Fruit fly (Drosophila melanogaster): ENCODE data around the gene CG14840.

CG14840 gene

DNA sequence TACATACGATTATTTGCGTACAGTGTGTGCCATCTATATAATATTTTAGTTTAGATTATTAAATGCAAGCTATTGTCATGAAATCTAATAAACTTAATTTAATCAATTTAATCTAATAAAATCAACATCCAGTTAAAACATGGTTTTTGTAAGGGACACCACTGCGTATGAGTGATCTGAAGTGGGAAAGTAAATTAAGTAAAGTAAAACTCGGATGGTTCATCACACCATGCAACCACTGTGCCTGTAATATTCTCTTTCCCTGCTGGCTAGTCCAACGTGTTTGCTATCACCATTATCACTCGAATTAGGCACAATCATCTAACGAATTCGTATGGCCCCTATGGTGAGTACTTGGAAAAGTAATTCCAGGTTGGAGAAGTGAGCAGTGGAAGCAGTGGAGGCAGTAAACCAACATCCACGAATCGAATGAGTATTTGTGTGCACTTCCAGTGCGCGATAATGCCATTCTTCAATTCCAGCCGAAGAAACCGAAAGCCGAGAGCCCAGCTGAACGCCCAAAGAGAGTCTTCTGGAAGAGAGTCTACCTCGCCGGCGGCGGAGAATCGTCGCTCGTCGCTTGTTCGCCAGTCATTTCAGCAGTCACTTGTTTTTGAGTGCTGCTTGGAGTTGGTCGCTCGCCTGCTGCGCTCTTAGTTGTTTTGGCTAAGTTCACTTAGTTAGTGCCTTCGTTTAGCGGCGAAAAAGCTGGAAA is 27.8 kb upstream of the CG14840 start, which contains the start of gene red:
TSS of gene red (plus strand) at position 403 of the 715 bp plus-strand sequence.
- peak; percentile 31 for TF ChIP-seq CG17801 (GFP tag; optimal IDR thresholded peaks at IDR 0.05; ENCODE audit: partially characterized antibody)

DNA sequence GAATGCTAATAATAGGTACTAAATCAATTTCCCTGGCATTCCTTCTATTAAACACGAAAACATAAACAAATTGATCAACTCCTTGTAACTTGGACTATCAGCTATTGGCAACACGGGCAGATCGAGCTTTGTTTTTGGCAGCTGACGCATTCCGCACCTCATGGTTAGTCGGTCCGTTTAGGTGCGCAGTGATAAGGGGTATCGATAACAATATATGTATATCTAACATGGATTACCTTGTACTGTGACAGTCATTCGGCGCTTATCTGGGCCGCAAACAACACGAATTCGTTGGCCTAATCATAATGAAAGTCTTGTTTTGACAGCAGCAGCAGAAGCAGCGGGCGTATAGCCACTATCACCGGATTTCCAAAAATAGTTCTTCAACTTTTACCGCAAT is 27.0 kb upstream of the CG14840 start:
- TF ChIP-seq CG17801 (GFP tag; optimal IDR thresholded peaks at IDR 0.05; ENCODE audit: partially characterized antibody), result no peak

DNA sequence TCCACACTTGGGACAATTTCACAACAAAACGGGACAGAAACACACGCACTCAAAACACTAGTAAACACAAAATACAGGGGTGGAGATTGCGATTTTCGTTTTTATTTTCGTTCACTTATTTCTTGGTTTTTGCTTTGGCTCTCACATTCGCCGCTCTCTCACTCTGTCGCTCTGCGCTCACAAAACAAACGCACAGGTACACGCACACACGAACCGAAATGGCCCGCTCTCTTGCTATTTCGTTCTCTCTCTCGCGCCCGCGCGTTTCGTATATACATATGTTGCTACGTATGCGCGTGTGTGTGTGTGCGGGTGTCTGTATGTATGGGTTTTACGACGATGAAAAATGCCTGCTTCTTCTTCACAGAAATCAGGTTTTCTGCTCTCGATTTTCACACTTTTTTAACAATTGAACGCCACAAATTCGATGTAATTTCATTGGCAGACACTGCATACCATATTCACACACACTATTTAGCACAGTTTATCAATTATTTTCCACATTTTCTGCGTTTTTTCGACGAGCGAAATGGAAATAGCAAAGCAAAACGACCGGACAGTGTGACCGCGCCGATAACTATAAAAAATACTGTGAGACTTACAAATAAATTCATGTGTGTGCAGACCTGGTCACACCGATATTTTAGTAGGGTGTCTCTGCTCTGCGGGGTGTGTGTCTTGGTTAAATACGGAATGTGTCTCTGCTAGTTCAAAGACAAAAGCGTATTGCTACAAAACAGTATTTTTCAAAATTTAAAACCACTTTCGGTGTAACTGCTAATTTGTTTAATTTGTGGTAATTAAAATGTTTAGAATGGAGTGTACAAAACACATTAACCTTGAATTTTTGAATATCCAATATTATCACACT is 25.5 kb upstream of the CG14840 start, which contains the start of gene trx:
TSS of gene trx (minus strand) at position 584 of the 871 bp plus-strand sequence.
- TF ChIP-seq CG17801 (GFP tag; optimal IDR thresholded peaks at IDR 0.05; ENCODE audit: partially characterized antibody), result peak; percentile 39

DNA sequence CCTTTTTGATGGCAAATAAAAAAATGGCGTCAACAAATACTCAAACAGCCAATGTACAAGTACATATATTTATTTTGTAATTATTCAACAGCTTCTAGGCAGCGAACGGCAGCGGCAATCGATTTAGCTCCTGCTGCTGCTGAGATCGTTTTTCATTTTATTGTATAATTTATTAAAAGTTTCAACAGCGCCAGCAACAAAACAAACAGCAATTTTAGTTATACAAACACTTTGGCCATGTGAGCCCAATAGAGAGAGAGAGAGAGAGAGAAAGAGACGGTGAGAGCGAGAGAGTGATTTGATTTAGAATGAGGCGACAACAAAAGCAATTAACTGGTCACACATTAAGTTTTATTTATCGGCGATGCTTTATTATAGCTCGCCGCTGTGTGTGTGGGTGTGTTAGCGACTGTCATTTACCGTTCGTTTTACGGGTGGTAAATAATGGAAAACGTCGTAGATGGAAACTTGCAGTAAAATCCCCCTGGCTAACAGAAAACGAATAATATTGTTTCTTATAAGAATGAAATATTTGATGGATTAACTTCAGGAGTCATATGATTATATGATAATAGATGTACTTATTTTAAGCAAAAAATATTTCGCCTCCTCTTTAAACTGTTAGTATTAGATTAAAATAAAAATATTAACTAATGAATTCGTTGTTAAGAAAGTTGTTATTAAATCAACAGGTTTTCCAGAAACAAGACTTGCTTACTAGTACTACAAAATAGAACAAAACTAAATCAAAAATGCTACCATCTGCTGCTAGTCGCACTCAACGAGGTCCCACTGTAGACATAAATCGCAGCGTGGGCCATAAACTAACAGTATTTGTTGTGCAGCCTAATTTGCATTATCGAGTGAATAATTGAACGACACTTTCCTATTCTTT is 24.3 kb upstream of the CG14840 start:
- TF ChIP-seq CG17801 (GFP tag; optimal IDR thresholded peaks at IDR 0.05; ENCODE audit: partially characterized antibody), result no peak

DNA sequence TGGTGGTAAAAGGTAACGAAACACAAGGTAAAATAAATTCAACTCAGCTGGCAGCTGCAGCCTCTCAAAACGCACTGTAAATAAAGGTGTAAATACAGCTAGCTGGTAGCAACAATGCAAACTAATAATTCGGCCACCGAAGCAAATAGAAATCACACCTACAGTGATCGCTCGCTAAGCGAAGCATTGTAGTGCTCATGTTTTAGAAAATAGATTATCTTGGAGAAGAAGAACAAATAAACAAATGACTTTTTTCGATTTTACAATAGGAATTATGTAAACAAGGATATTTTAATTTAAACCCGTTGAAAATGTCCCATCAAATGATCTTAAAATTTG is 23.4 kb upstream of the CG14840 start:
- TF ChIP-seq CG17801 (GFP tag; optimal IDR thresholded peaks at IDR 0.05; ENCODE audit: partially characterized antibody), result no peak

DNA sequence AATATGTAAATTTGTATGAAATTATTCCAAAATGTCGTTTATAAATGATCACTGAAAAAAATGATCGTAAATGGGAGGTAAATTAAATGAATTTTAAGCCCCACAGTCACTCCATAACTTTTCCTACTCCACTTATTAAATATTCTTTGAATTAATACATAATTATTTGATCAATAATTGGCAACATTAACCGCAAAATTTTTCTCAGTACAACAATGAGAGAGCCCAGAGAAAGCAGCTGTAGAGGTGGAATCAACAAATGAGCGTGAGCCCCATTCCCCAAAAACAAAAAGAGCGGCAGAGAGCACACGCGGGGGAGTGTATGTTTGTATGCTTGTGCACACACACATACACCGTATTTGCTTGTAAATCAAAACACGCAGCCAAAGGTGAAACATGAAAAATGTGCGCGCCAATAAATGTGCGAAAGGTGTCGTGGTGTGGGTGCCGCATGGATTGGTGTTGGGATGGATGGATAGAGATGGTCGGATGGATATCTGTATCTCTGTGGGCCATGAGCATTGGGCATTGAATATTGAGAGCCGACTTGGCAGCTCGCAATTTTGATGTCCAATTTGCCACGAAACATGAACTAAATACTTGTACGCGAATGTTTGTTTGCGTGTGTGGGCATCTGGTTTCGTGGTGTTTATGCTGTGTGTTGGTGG is 22.9 kb upstream of the CG14840 start:
- TF ChIP-seq CG17801 (GFP tag; optimal IDR thresholded peaks at IDR 0.05; ENCODE audit: partially characterized antibody), result peak; percentile 91

DNA sequence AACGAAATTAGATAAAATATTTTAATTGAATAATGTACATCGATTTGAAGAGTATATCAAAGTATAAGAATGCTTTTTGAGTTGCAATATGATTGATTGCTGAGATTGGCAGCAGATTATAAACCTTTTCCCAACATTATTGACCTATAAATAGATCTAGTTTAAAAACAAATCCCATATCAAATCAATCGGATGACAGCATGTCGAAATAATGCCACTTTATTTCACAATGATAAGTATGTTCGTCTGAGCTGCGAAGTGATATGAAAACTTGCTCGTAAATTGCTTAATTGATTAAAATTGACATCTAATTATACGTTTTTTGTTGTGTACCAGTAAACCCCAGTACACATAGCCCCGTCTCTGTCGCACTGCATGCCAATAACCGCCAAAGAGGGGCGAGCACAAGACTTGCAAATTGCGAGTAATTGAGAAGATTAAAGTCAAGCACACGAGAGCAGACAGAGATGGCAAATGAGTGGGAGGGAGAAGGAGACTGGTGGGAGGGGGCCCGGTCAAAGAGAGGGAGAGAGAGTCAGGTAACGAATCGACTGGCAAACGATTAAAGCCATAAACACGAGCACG is 22.1 kb upstream of the CG14840 start:
- TF ChIP-seq CG17801 (GFP tag; optimal IDR thresholded peaks at IDR 0.05; ENCODE audit: partially characterized antibody), result no peak

DNA sequence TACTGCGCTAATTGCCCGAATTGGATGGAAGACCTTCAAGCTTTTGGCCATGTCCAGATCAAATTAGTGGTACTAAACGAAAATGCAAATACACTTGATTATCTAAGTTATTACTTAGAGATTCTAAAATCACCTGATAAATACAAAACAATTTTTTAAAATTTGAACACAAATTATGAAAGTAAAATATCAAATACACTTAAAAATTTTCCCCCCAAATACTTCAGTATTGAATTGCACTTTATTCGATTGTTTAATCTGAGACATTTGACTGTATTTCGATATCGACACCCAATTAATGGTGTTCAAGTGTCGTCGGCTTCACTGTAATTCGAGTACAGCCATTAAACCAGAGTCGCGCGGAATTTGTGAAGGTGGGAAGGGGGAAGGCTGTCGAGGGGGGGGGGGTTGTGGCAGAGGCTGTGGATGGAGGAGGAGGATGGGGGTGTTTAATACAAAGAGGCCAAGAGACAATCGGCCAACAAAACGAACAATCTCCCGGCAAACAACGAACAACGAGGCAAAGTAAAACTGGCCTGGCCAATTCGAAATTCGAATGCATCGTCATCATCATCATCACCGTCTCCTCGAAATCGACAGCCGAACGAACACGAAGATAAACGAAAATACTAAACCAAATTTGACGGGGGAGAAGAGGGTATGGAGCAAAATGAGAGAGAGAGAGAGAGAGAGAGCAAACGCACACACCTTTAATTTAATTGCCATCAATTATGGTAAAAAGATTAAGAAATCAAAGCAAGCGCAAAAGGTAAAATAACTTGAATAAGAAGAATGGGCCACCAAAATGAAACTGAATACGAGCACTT is 21.4 kb upstream of the CG14840 start:
- no peak for TF ChIP-seq CG17801 (GFP tag; optimal IDR thresholded peaks at IDR 0.05; ENCODE audit: partially characterized antibody)

DNA sequence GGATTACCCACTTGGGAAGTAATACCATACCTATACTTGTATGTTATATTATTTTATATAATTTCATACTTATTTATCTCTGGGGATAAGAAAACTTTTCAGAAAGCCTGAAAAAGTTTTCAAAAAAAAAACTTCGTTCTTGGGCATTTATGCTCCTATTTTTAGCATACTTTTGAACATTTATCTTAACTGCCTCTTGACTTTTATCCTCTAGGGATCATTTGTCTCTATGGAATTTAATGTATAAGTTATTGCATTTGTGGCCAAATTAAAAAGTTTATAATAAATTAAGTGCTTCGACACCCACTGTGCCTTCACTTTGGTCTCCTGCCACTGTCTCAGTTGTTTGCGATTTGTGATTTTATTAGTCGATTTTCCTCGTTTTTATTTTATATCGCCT is 19.3 kb upstream of the CG14840 start:
- TF ChIP-seq CG17801 (GFP tag; optimal IDR thresholded peaks at IDR 0.05; ENCODE audit: partially characterized antibody), result no peak

DNA sequence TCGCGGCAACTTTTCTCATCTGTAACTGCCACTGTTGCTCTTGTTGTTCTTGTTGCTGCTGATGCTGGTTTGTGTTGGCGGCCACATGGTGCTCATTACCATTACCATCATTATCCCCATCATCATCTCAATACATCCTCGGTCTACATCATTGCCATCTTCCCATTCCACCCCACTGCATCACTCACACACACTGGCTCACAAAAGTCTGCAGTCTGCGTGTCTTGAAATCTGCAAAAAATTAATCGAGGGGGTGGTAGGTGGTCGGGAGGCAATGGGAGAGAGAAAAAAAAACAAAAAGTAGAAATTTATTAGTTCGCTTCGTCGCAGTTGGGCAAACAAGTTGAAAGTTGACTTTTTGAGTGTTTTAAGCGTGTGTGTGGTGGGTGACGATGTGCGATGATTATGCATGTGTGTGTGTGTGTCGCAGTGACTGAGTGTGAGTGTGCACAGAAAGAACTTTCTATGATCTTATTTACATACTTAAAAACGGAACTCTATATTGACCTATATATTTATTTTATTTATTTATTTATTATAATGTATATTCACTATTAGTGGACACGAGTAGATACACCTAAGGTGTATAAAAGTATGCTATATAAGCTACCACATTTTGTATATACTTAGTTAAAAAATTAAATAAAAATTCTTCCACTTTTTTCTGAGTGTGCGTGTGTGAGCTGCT is 18.4 kb upstream of the CG14840 start:
- TF ChIP-seq CG17801 (GFP tag; optimal IDR thresholded peaks at IDR 0.05; ENCODE audit: partially characterized antibody), result no peak

DNA sequence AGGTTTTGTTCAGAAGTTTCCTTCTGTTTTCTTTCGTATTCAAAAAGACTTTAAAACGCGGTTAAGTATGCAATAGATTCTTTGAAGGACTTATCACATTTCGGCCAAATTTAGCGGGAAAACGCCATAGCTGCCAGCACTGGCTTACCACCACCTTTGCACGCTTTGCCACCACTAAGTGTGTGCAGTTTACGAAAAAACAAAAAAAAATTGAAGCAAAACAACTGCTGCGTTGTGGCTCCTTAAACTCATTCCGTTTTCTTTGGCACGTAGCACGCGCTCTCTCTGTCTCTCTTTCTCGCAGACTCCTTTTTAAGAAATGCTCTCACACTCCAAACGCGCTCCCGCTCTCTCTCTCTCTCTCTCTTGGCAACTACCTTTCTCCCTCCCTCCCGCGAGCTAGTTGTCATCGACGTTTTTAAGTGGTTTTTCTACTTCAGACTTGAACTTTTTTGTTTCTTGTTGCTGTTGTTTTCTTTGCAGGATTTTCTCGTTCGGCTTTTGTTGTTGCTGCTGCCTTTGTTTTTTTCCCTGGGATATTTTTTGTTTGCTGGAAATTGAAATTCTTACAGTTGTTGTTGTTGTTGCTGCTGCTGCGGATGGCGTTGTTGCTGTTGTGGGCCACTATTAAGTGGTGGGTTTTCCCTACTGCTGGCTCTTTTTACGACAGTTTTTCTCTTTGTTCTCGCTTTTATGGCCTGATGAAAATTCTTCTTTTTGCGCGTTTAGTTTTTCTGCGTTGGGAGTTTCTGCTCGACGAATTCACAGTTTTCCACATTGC is 17.7 kb upstream of the CG14840 start:
- no peak for TF ChIP-seq CG17801 (GFP tag; optimal IDR thresholded peaks at IDR 0.05; ENCODE audit: partially characterized antibody)

DNA sequence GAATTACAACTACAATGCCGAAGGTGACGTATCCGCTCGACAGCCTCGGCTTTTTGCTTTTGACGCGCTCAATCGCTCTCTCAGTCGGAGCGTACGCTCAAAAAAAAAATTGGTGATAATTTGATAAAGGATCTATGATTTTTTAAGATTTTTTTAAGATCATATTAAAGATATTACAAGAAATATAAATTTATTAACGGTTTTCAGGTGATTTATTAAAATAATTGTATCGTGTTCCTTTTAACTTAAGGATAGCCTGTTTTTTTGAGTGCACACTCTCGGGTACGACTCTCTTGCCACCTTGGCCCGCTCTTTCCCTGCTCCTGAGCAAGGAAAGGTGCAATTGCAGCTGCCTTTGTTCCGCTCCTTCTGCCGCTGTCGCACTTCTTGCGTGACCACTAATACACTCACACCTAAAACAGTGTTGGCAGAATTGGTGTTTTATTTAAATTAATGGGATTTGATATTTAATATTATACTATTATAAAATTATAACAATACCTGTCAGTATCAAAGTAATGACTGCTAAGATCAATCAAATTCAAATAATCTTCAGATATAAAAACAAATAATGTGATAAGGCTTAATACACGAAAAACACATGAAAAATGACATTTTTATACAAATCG is 17.0 kb upstream of the CG14840 start:
- TF ChIP-seq CG17801 (GFP tag; optimal IDR thresholded peaks at IDR 0.05; ENCODE audit: partially characterized antibody), result peak; percentile 47

Data from ovary, adult (tissue).